Fruit fly (Drosophila melanogaster): Measurements from ENCODE around the gene Tg.

- no peak for TF ChIP-seq CG8478 (optimal IDR thresholded peaks at IDR 0.05)
- TF ChIP-seq CTCF (optimal IDR thresholded peaks at IDR 0.05), result no peak
Observed at dm6 chr2L:7991951-7992350, 19.3 kb upstream of the Tg start.

Data from S2 (cell line).